Worm (Caenorhabditis elegans): ENCODE measurements around the gene W07G1.1.
A peak's percentile ranks its signal among the peaks of the same experiment; 100 is the strongest.

DNA sequence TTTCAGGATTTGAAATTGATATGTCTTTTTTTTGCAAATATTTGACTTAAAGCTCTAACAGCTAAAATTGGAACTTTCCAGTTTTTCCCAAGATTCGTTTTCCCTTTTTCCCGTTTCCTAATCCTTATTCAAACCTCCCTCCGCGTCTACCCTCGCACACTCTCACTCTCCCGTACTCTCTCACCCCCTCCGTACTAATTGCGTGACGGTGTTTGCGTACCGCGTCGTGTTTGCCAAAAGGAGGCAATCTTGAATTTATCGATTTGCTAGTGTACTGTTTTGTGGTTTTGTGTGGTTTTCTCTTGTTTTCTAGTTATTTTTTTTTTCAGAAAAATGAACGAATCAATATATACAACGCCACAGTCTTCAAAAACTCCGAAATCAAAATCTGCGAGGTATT lies 30.8 kb downstream of the W07G1.1 start, which contains the start of gene citk-1:
- 0 out of 2 replicates have a peak, but pooled peaks have one; percentile 27 for TF ChIP-seq flt-1 (GFP tag; IDR thresholded peaks at IDR 0.05)
- no peak for TF ChIP-seq ztf-23 (GFP tag; IDR thresholded peaks at IDR 0.05)
- TF ChIP-seq cog-1 (tag; optimal IDR thresholded peaks at IDR 0.05) = peak; percentile 37
- no peak for TF ChIP-seq klf-2 (GFP tag; conservative IDR thresholded peaks at IDR 0.05)
- peak; percentile 80 for TF ChIP-seq T22C8.4 (GFP tag; IDR thresholded peaks at IDR 0.05)
- TF ChIP-seq med-1 (GFP tag; optimal IDR thresholded peaks at IDR 0.05; ENCODE audit: insufficient read depth) = no peak
- no peak for TF ChIP-seq ref-1 (GFP tag; conservative IDR thresholded peaks at IDR 0.05)
- TF ChIP-seq ztf-29 (GFP tag; IDR thresholded peaks at IDR 0.05) = no peak

All from whole organism, midembryonic.